Worm (Caenorhabditis elegans) whole organism, early embryonic: ENCODE data around the gene T07G12.2.

ENCODE experiments used
- pes-1 ChIP-seq: fragments of 200-800 bp; sonication (Bioruptor generic); IDR thresholded peaks from 2 replicates; pipeline ENCODE4 v1.3.6; 2022; ENCODE audit warnings: missing genetic modification reagents, missing genetic modification characterization, missing compliant biosample characterization
- scrt-1 ChIP-seq: fragments of 200-800 bp; sonication (Bioruptor generic); IDR thresholded peaks from 2 replicates; pipeline ENCODE4 v1.3.6; 2022; ENCODE audit warnings: missing genetic modification characterization, missing compliant biosample characterization

ce11 chrIV:10573471-10573870, 43.0 kb downstream of the T07G12.2 start:
- TF ChIP-seq scrt-1 (GFP tag; lab: Robert Waterston, UW) (no peak), pes-1 (no peak)
